Worm (Caenorhabditis elegans): ENCODE results near the gene sre-21.

- TF ChIP-seq F13C5.2 (tag; optimal IDR thresholded peaks at IDR 0.05) = no peak
- TF ChIP-seq ama-1 (optimal IDR thresholded peaks at IDR 0.05) = no peak
- TF ChIP-seq tbx-37 (GFP tag; conservative IDR thresholded peaks at IDR 0.05) = no peak
- no peak for TF ChIP-seq tbx-11 (GFP tag; IDR thresholded peaks at IDR 0.05)
- no peak for TF ChIP-seq ceh-13 (GFP tag; optimal IDR thresholded peaks at IDR 0.05)
- no peak for TF ChIP-seq hmbx-1 (tag; optimal IDR thresholded peaks at IDR 0.05)
- TF ChIP-seq flt-1 (GFP tag; IDR thresholded peaks at IDR 0.05) = no peak
- TF ChIP-seq ceh-36 (tag; optimal IDR thresholded peaks at IDR 0.05) = no peak
- no peak for TF ChIP-seq pes-1 (GFP tag; IDR thresholded peaks at IDR 0.05)
- no peak for TF ChIP-seq hnd-1 (tag; optimal IDR thresholded peaks at IDR 0.05)
- TF ChIP-seq B0310.2 (tag; optimal IDR thresholded peaks at IDR 0.05) = no peak
- no peak for TF ChIP-seq tra-4 (tag; optimal IDR thresholded peaks at IDR 0.05)
Observed at ce11 chrV:17784363-17784762, 11.4 kb upstream of the sre-21 start.

Data from whole organism, early embryonic.